Worm (Caenorhabditis elegans) whole organism, L4/young adult: ENCODE data around the gene lips-13.

Experiments
- dao-5 ChIP-seq: sonication (generic microtip); optimal IDR thresholded peaks from 2 replicates; lab custom pipeline; 2016; ENCODE audit warnings: missing genotype, missing genetic modification characterization, moderate library complexity, missing compliant biosample characterization
- him-1 ChIP-seq: sonication (generic microtip); optimal IDR thresholded peaks from 2 replicates; lab custom pipeline; 2016; ENCODE audit warnings: missing genotype, missing genetic modification reagents, missing genetic modification characterization, missing compliant biosample characterization

DNA sequence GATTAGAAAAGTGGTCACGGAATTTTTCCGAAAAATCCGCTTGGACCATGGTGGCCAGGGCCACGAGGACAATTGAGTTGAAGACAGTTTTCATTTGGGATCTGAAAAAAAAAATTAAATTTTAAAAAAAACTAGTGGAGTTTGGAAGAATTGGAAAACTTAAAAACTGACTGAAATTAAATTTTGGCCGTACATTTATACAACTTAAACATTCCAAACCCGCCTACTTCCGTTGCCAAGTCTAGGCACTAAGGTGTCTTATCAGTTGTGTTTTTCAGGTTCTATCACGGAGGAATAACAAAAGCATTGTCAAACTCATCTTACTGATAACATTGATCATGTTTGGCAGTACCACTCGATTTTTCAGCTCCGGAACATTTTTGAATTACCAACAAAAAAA, 3.7 kb downstream of the lips-13 start, which contains the start of gene lips-12:
- TF ChIP-seq him-1 (tag; lab: Kevin White, UChicago) = no peak
- no peak for TF ChIP-seq dao-5 (tag; lab: Kevin White, UChicago)
